Fruit fly (Drosophila melanogaster) whole organism, adult: ENCODE measurements around the gene CG3285.
A peak's percentile ranks its signal among the peaks of the same experiment; 100 is the strongest.

ENCODE experiments used
- CG11617 ChIP-seq: fragments of 200-800 bp; sonication (Bioruptor generic); optimal IDR thresholded peaks from 2 replicates; lab custom pipeline; 2017; ENCODE audit warnings: mild to moderate bottlenecking, missing biosample characterization, missing genetic modification reagents, missing genetic modification characterization
- CG12768 ChIP-seq: fragments of 200-800 bp; sonication (Bioruptor generic); optimal IDR thresholded peaks from 2 replicates; lab custom pipeline; 2017; ENCODE audit warnings: missing biosample characterization, missing genetic modification characterization, mild to moderate bottlenecking, moderate library complexity, missing genetic modification reagents
- CG14711 ChIP-seq: fragments of 200-800 bp; sonication (Bioruptor generic); optimal IDR thresholded peaks from 2 replicates; lab custom pipeline; 2018; ENCODE audit warnings: missing biosample characterization, mild to moderate bottlenecking, missing genetic modification characterization, moderate library complexity
- CG1620 ChIP-seq: fragments of 200-800 bp; sonication (Bioruptor generic); optimal IDR thresholded peaks from 2 replicates; lab custom pipeline; 2016; ENCODE audit warnings: missing biosample characterization, missing genetic modification characterization
- CG33017 ChIP-seq: fragments of 200-800 bp; sonication (Bioruptor generic); optimal IDR thresholded peaks from 2 replicates; lab custom pipeline; 2018; ENCODE audit warnings: missing biosample characterization, mild to moderate bottlenecking, missing genetic modification characterization, moderate library complexity
- CG5204 ChIP-seq: fragments of 200-800 bp; sonication (Bioruptor generic); optimal IDR thresholded peaks from 2 replicates; lab custom pipeline; 2016; ENCODE audit warnings: missing biosample characterization, missing genetic modification characterization
- CG7045 ChIP-seq: fragments of 200-800 bp; sonication (Bioruptor generic); optimal IDR thresholded peaks from 2 replicates; lab custom pipeline; 2017; ENCODE audit warnings: missing biosample characterization, mild to moderate bottlenecking, missing genetic modification characterization
- CG7101 ChIP-seq: fragments of 200-800 bp; sonication (Bioruptor generic); optimal IDR thresholded peaks from 2 replicates; lab custom pipeline; 2018; ENCODE audit warnings: missing biosample characterization, mild to moderate bottlenecking, missing genetic modification characterization, moderate library complexity
- Clk ChIP-seq: fragments of 200-800 bp; sonication (Bioruptor generic); optimal IDR thresholded peaks from 2 replicates; lab custom pipeline; 2017; ENCODE audit warnings: missing biosample characterization, missing genetic modification characterization
- Crg-1 ChIP-seq: fragments of 200-800 bp; sonication (Bioruptor generic); optimal IDR thresholded peaks from 2 replicates; lab custom pipeline; 2016; ENCODE audit warnings: missing biosample characterization, missing genetic modification characterization
- Hr96 ChIP-seq: fragments of 200-800 bp; sonication (Bioruptor generic); optimal IDR thresholded peaks from 2 replicates; lab custom pipeline; 2016; ENCODE audit warnings: missing biosample characterization, missing genetic modification characterization
- Mnt ChIP-seq: fragments of 200-800 bp; sonication (Bioruptor generic); optimal IDR thresholded peaks from 2 replicates; lab custom pipeline; 2016; ENCODE audit warnings: missing biosample characterization, mild to moderate bottlenecking, missing genetic modification characterization
- bab1 ChIP-seq: fragments of 200-800 bp; sonication (Bioruptor generic); optimal IDR thresholded peaks from 3 replicates; lab custom pipeline; 2019; ENCODE audit warnings: missing biosample characterization, mild to moderate bottlenecking, missing genetic modification characterization, moderate library complexity
- cic ChIP-seq: fragments of 200-800 bp; sonication (Bioruptor generic); optimal IDR thresholded peaks from 2 replicates; lab custom pipeline; 2017; ENCODE audit warnings: missing biosample characterization, mild to moderate bottlenecking, missing genetic modification characterization, moderate library complexity
- cnc ChIP-seq, 2 experiments: fragments of >200 bp; optimal IDR thresholded peaks; 2 replicates each; lab custom pipeline; 2017
- kay ChIP-seq: fragments of 200-800 bp; sonication (Bioruptor generic); peaks from one replicate; lab custom pipeline; 2016; ENCODE audit warnings: missing biosample characterization, missing genetic modification characterization, borderline replicate concordance
- ovo ChIP-seq: fragments of 200-800 bp; sonication (Bioruptor generic); optimal IDR thresholded peaks from 2 replicates; lab custom pipeline; 2016; ENCODE audit warnings: missing biosample characterization, missing genetic modification characterization
- pad ChIP-seq: fragments of 200-800 bp; sonication (Bioruptor generic); optimal IDR thresholded peaks from 3 replicates; lab custom pipeline; 2017; ENCODE audit warnings: missing biosample characterization, missing genetic modification characterization, mild to moderate bottlenecking, moderate library complexity, missing genetic modification reagents
- tj ChIP-seq: fragments of 200-800 bp; sonication (Bioruptor generic); optimal IDR thresholded peaks from 3 replicates; lab custom pipeline; 2017; ENCODE audit warnings: missing biosample characterization, mild to moderate bottlenecking, missing genetic modification characterization, moderate library complexity
- toe ChIP-seq: fragments of 200-800 bp; sonication (Bioruptor generic); optimal IDR thresholded peaks from 2 replicates; lab custom pipeline; 2016; ENCODE audit warnings: missing biosample characterization, missing genetic modification characterization

Gene CG3285

dm6 chr2L:3338566-3339215 is 8.0 kb downstream of the CG3285 start:
- no peak for TF ChIP-seq CG7101 (tag; lab: Kevin White, UChicago)
- TF ChIP-seq CG1620 (GFP tag; lab: Kevin White, UChicago): no peak
- no peak for TF ChIP-seq CG5204
- no peak for TF ChIP-seq CG11617 (GFP tag; lab: Kevin White, UChicago)
- TF ChIP-seq CG14711 (tag; lab: Kevin White, UChicago): no peak
- no peak for TF ChIP-seq pad (GFP tag; lab: Kevin White, UChicago)
- no peak for TF ChIP-seq cic (GFP tag; lab: Kevin White, UChicago)
- TF ChIP-seq Hr96 (GFP tag; lab: Kevin White, UChicago): no peak
- TF ChIP-seq CG12768 (GFP tag; lab: Kevin White, UChicago): no peak
- TF ChIP-seq cnc (optimal IDR thresholded peaks at IDR 0.05; lab: Kevin White, UChicago): no peak
- TF ChIP-seq tj (GFP tag; lab: Kevin White, UChicago): no peak
- TF ChIP-seq CG33017: no peak
- no peak for TF ChIP-seq kay
- no peak for TF ChIP-seq CG7045 (GFP tag; lab: Kevin White, UChicago)
- TF ChIP-seq toe (GFP tag; lab: Kevin White, UChicago): no peak

DNA sequence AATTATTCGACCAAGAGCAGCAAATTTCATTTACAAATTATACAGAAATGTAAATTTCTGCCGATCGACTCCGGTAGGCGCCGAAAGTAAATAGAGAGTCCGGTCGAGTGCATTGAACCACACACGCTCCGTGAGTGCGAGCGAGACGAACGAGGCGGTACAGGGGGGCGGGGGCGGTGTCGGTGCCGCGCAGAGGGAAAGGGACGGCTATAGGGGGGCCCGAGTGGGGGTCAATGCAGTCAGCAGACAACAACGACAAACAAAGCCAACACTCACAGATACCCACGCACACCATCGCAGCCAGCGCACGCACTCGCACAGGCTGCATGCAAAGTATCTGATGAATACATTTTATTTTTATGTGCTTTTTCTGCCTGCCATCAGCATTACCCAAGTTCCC is 8.7 kb downstream of the CG3285 start:
- TF ChIP-seq toe (GFP tag; lab: Kevin White, UChicago) (no peak), cic (GFP tag; lab: Kevin White, UChicago) (no peak)

DNA sequence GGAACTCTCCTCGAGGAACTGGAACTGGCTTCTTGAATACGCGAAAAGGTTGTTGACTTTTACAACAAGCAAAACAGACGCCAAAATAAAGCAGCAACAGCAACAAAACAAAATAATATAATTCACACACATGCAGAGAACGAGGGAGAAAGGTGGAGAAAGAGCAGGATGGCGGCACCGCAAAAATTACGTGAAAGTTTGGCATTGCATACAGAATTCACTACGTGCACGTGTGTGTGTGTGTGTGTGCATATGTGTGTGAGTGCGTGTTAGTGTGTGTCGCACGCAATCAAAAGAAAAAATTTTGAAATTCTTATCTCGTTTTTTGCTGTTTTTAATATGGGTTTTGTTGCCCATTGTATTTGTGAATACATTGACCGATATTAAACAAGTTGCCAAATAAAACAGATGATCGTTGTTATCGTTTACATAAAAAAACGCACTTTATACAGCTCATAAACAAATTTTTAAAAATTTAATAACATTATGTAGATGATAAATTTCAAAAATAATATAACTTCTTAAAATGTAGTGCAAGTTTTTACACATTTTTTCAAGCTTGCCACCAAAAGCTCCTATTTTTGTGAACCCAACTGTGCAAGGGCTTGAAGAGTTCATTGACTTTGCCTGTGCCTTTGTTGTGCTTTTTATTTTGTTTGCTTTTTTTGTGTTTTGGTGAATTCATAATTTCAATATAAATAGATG is 10.7 kb downstream of the CG3285 start:
- TF ChIP-seq Clk (GFP tag; lab: Kevin White, UChicago): no peak
- no peak for TF ChIP-seq CG1620 (GFP tag; lab: Kevin White, UChicago)

- TF ChIP-seq CG7045 (GFP tag; lab: Kevin White, UChicago): no peak
- TF ChIP-seq pad (GFP tag; lab: Kevin White, UChicago): no peak
Observed at dm6 chr2L:3342369-3342768, 11.6 kb downstream of the CG3285 start.

- no peak for TF ChIP-seq CG11617 (GFP tag; lab: Kevin White, UChicago)
- TF ChIP-seq tj (GFP tag; lab: Kevin White, UChicago): peak; percentile 66
Observed at dm6 chr2L:3345763-3346482, 15.2 kb downstream of the CG3285 start.

DNA sequence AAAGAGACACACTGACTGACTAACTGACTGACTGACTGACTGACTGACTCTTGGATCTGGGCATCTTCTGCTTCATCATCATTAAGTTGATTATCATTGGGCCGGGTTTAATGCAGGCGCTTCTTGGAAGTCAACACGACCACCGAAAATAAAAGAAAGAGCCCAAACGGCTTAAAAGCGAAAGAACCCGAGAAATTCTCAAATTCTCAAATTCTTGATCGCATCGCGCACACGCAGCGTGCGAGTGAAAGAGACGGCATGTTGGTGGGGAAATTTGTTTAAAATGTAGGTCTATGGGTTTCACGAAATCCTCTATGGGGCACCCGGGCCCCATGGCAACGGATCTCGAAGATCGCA is 15.7 kb downstream of the CG3285 start:
- no peak for TF ChIP-seq cic (GFP tag; lab: Kevin White, UChicago)
- TF ChIP-seq ovo (GFP tag; lab: Kevin White, UChicago): no peak
- TF ChIP-seq CG7045 (GFP tag; lab: Kevin White, UChicago): no peak
- no peak for TF ChIP-seq tj (GFP tag; lab: Kevin White, UChicago)
- TF ChIP-seq CG14711 (tag; lab: Kevin White, UChicago): no peak
- TF ChIP-seq cnc (optimal IDR thresholded peaks at IDR 0.05; lab: Kevin White, UChicago): no peak
- TF ChIP-seq CG12768 (GFP tag; lab: Kevin White, UChicago): no peak
- no peak for TF ChIP-seq CG7101 (tag; lab: Kevin White, UChicago)
- no peak for TF ChIP-seq toe (GFP tag; lab: Kevin White, UChicago)
- TF ChIP-seq bab1 (GFP tag; lab: Kevin White, UChicago): no peak
- TF ChIP-seq Hr96 (GFP tag; lab: Kevin White, UChicago): no peak
- no peak for TF ChIP-seq Crg-1
- TF ChIP-seq Mnt (GFP tag; lab: Kevin White, UChicago): no peak
- no peak for TF ChIP-seq CG11617 (GFP tag; lab: Kevin White, UChicago)
- TF ChIP-seq CG33017: no peak

- no peak for TF ChIP-seq Clk (GFP tag; lab: Kevin White, UChicago)
- TF ChIP-seq bab1 (GFP tag; lab: Kevin White, UChicago): no peak
- TF ChIP-seq CG11617 (GFP tag; lab: Kevin White, UChicago): peak; percentile 45
- TF ChIP-seq pad (GFP tag; lab: Kevin White, UChicago): peak; percentile 11
- TF ChIP-seq toe (GFP tag; lab: Kevin White, UChicago): peak; percentile 29
- TF ChIP-seq CG33017: peak; percentile 80
- no peak for TF ChIP-seq cic (GFP tag; lab: Kevin White, UChicago)
- TF ChIP-seq CG12768 (GFP tag; lab: Kevin White, UChicago): peak; percentile 65
- peak; percentile 12 for TF ChIP-seq Hr96 (GFP tag; lab: Kevin White, UChicago)
- no peak for TF ChIP-seq CG1620 (GFP tag; lab: Kevin White, UChicago)
- TF ChIP-seq tj (GFP tag; lab: Kevin White, UChicago): peak; percentile 58
- TF ChIP-seq cnc (optimal IDR thresholded peaks at IDR 0.05; lab: Kevin White, UChicago): no peak
- TF ChIP-seq kay: peak; percentile 72
- peak; percentile 77 for TF ChIP-seq CG7101 (tag; lab: Kevin White, UChicago)
- TF ChIP-seq Mnt (GFP tag; lab: Kevin White, UChicago): peak; percentile 13
- peak; percentile 76 for TF ChIP-seq CG5204
- peak; percentile 41 for TF ChIP-seq CG7045 (GFP tag; lab: Kevin White, UChicago)
- peak; percentile 72 for TF ChIP-seq ovo (GFP tag; lab: Kevin White, UChicago)
- no peak for TF ChIP-seq Crg-1
- peak; percentile 64 for TF ChIP-seq CG14711 (tag; lab: Kevin White, UChicago)
Observed at dm6 chr2L:3348146-3348747, 17.5 kb downstream of the CG3285 start.
